Worm (Caenorhabditis elegans) whole organism, L4 larva: ENCODE results near the gene ftr-1.

Experiments
- F10B5.3 ChIP-seq: sonication (generic microtip); optimal IDR thresholded peaks from 2 replicates; lab custom pipeline; 2016; ENCODE audit warnings: mild to moderate bottlenecking, missing genetic modification characterization, missing compliant biosample characterization
- F37D6.2 ChIP-seq: sonication (generic microtip); optimal IDR thresholded peaks from 2 replicates; lab custom pipeline; 2016; ENCODE audit warnings: mild to moderate bottlenecking, missing genetic modification characterization, missing compliant biosample characterization
- F44E2.7 ChIP-seq: fragments of 200-800 bp; sonication (Bioruptor generic); IDR thresholded peaks from 2 replicates; pipeline ENCODE4 v2.1.2; 2022; ENCODE audit warnings: missing genetic modification characterization, missing compliant biosample characterization
- R02D3.7 ChIP-seq: fragments of 150-350 bp; sonication (generic microtip); optimal IDR thresholded peaks from 3 replicates; lab custom pipeline; 2014; ENCODE audit warnings: missing biosample characterization, missing genetic modification characterization
- Y48G9A.11 ChIP-seq: fragments of 200-800 bp; sonication (Bioruptor generic); IDR thresholded peaks from 2 replicates; pipeline ENCODE4 v1.3.6; 2022; ENCODE audit warnings: missing genetic modification reagents, missing genetic modification characterization, missing compliant biosample characterization
- ZK546.5 ChIP-seq, 2 experiments: sonication (generic microtip); optimal IDR thresholded peaks; 2 replicates each; lab custom pipeline; 2017; ENCODE audit warnings: missing biosample characterization in 2 of 2, missing genetic modification characterization in 2 of 2
- aha-1 ChIP-seq: fragments of 150-350 bp; peaks from one replicate; lab custom pipeline; 2014; ENCODE audit warnings: missing biosample characterization, missing genetic modification characterization
- aly-2 ChIP-seq: sonication (generic microtip); optimal IDR thresholded peaks from 2 replicates; lab custom pipeline; 2018; ENCODE audit warnings: missing biosample characterization, missing genetic modification characterization
- ama-1 ChIP-seq: fragments of 150-350 bp; optimal IDR thresholded peaks from 2 replicates; lab custom pipeline; 2014; ENCODE audit warnings: inconsistent platforms, mixed read lengths
- ceh-28 ChIP-seq: fragments of 150-350 bp; optimal IDR thresholded peaks from 2 replicates; lab custom pipeline; 2014; ENCODE audit warnings: missing biosample characterization, missing genetic modification reagents, missing genetic modification characterization
- ceh-32 ChIP-seq: sonication (generic microtip); optimal IDR thresholded peaks from 2 replicates; lab custom pipeline; 2016; ENCODE audit warnings: mild to moderate bottlenecking, missing genetic modification characterization, missing compliant biosample characterization; ENCODE audit not compliant: poor library complexity
- ceh-44 ChIP-seq: fragments of 200-800 bp; sonication (Bioruptor generic); IDR thresholded peaks from 2 replicates; pipeline ENCODE4 v1.3.6; 2022; ENCODE audit warnings: missing genetic modification reagents, missing genetic modification characterization, missing compliant biosample characterization
- ceh-62 ChIP-seq: sonication (generic microtip); optimal IDR thresholded peaks from 2 replicates; lab custom pipeline; 2017; ENCODE audit warnings: missing biosample characterization, missing genetic modification characterization
- ceh-82 ChIP-seq: sonication (generic microtip); optimal IDR thresholded peaks from 2 replicates; lab custom pipeline; 2017; ENCODE audit warnings: missing biosample characterization, missing genetic modification characterization
- ces-1 ChIP-seq: fragments of 150-350 bp; sonication (generic microtip); optimal IDR thresholded peaks from 4 replicates; lab custom pipeline; 2014; ENCODE audit warnings: missing biosample characterization, missing genetic modification reagents, missing genetic modification characterization
- daf-16 ChIP-seq, 3 experiments: sonication (generic microtip); optimal IDR thresholded peaks; 2 replicates each; lab custom pipeline; 2016 to 2017; ENCODE audit warnings: missing genetic modification characterization in 3 of 3, missing genetic modification reagents in 3 of 3, mild to moderate bottlenecking in 2 of 3, missing compliant biosample characterization in 2 of 3, missing biosample characterization in 1 of 3, moderate library complexity in 1 of 3
- dmd-9 ChIP-seq: fragments of 200-800 bp; sonication (Bioruptor generic); IDR thresholded peaks from 2 replicates; pipeline ENCODE4 v1.3.6; 2022; ENCODE audit warnings: missing genetic modification reagents, missing genetic modification characterization, missing compliant biosample characterization
- dpl-1 ChIP-seq: fragments of 150-350 bp; optimal IDR thresholded peaks from 2 replicates; lab custom pipeline; 2014; ENCODE audit warnings: missing biosample characterization, missing genetic modification reagents, missing genetic modification characterization
- dve-1 ChIP-seq: sonication (generic microtip); optimal IDR thresholded peaks from 2 replicates; lab custom pipeline; 2017; ENCODE audit warnings: antibody characterized with exemption, mild to moderate bottlenecking, missing genetic modification characterization, missing compliant biosample characterization; ENCODE audit not compliant: insufficient read depth
- fkh-10 ChIP-seq: fragments of 150-350 bp; optimal IDR thresholded peaks from 2 replicates; lab custom pipeline; 2014; ENCODE audit warnings: missing biosample characterization, missing genetic modification reagents, missing genetic modification characterization
- fos-1 ChIP-seq: fragments of 150-350 bp; optimal IDR thresholded peaks from 2 replicates; lab custom pipeline; 2014; ENCODE audit warnings: missing biosample characterization, missing genetic modification characterization
- hlh-30 ChIP-seq: sonication (generic microtip); optimal IDR thresholded peaks from 2 replicates; lab custom pipeline; 2017; ENCODE audit warnings: antibody characterized with exemption, mild to moderate bottlenecking, missing genetic modification characterization, missing compliant biosample characterization; ENCODE audit not compliant: insufficient read depth
- hmg-1.1 ChIP-seq: fragments of 200-800 bp; sonication (Bioruptor generic); IDR thresholded peaks from 2 replicates; pipeline ENCODE4 v1.3.6; 2022; ENCODE audit warnings: missing genetic modification reagents, missing genetic modification characterization, missing compliant biosample characterization
- jun-1 ChIP-seq: fragments of 150-350 bp; optimal IDR thresholded peaks from 2 replicates; lab custom pipeline; 2014; ENCODE audit warnings: missing biosample characterization, missing genetic modification reagents, missing genetic modification characterization
- lin-1 ChIP-seq: fragments of 200-800 bp; sonication (Bioruptor generic); IDR thresholded peaks from 2 replicates; pipeline ENCODE4 v1.3.6; 2022; ENCODE audit warnings: missing genetic modification reagents, missing genetic modification characterization, missing compliant biosample characterization
- lin-29 ChIP-seq: fragments of 200-800 bp; sonication (Bioruptor generic); IDR thresholded peaks from 2 replicates; pipeline ENCODE4 v1.3.6; 2022; ENCODE audit warnings: missing genetic modification reagents, missing genetic modification characterization, missing compliant biosample characterization
- lin-38 ChIP-seq: fragments of 200-800 bp; sonication (Bioruptor generic); IDR thresholded peaks from 2 replicates; pipeline ENCODE4 v1.3.6; 2022; ENCODE audit warnings: missing genetic modification reagents, missing genetic modification characterization, missing compliant biosample characterization
- mdl-1 ChIP-seq, 2 experiments: fragments of 150-350 bp in 1 of 2; sonication (generic microtip) in 1 of 2; optimal IDR thresholded peaks; 2 replicates each; lab custom pipeline; 2014 to 2017; ENCODE audit warnings: missing biosample characterization in 2 of 2, missing genetic modification characterization in 2 of 2
- mep-1 ChIP-seq: fragments of 150-350 bp; sonication (generic microtip); optimal IDR thresholded peaks from 3 replicates; lab custom pipeline; 2014; ENCODE audit warnings: missing biosample characterization, missing genetic modification characterization
- mxl-3 ChIP-seq: fragments of 200-800 bp; sonication (Bioruptor generic); optimal IDR thresholded peaks from 2 replicates; lab custom pipeline; 2018; ENCODE audit warnings: mild to moderate bottlenecking, missing genetic modification characterization, missing compliant biosample characterization
- nhr-10 ChIP-seq: fragments of 150-350 bp; optimal IDR thresholded peaks from 2 replicates; lab custom pipeline; 2014; ENCODE audit warnings: missing biosample characterization, missing genetic modification characterization
- nhr-102 ChIP-seq: sonication (generic microtip); optimal IDR thresholded peaks from 2 replicates; lab custom pipeline; 2016; ENCODE audit warnings: mild to moderate bottlenecking, missing genetic modification characterization, moderate library complexity, missing compliant biosample characterization
- nhr-237 ChIP-seq: sonication (generic microtip); optimal IDR thresholded peaks from 2 replicates; lab custom pipeline; 2017; ENCODE audit warnings: missing biosample characterization, missing genetic modification characterization
- nhr-25 ChIP-seq: sonication (generic microtip); optimal IDR thresholded peaks from 2 replicates; lab custom pipeline; 2017; ENCODE audit warnings: missing genetic modification characterization, mild to moderate bottlenecking, missing compliant biosample characterization, antibody characterized with exemption, moderate library complexity, borderline replicate concordance; ENCODE audit not compliant: insufficient read depth
- nhr-28 ChIP-seq: fragments of 150-350 bp; optimal IDR thresholded peaks from 2 replicates; lab custom pipeline; 2014; ENCODE audit warnings: missing biosample characterization, missing genetic modification characterization
- nhr-41 ChIP-seq: fragments of 200-800 bp; sonication (Bioruptor generic); IDR thresholded peaks from 2 replicates; pipeline ENCODE4 v1.3.6; 2022; ENCODE audit warnings: missing genetic modification reagents, missing genetic modification characterization, missing compliant biosample characterization
- nhr-48 ChIP-seq: sonication (generic microtip); optimal IDR thresholded peaks from 2 replicates; lab custom pipeline; 2016; ENCODE audit warnings: mild to moderate bottlenecking, missing genetic modification characterization, missing compliant biosample characterization
- pha-4 ChIP-seq, 2 experiments: fragments of 150-350 bp in 1 of 2; fragments of 200-800 bp in 1 of 2; sonication (Bioruptor generic) in 1 of 2; IDR thresholded peaks in 1 of 2; optimal IDR thresholded peaks in 1 of 2; 2 replicates each; pipeline versions ENCODE4 v1.3.6 to Lab custom; 2014 to 2022; ENCODE audit warnings: missing genetic modification characterization in 2 of 2, missing genetic modification reagents in 2 of 2, missing biosample characterization in 1 of 2, missing compliant biosample characterization in 1 of 2
- rbr-2 ChIP-seq: sonication (generic microtip); optimal IDR thresholded peaks from 2 replicates; lab custom pipeline; 2016; ENCODE audit warnings: missing genotype, missing genetic modification characterization, missing compliant biosample characterization
- saeg-2 ChIP-seq: fragments of 200-800 bp; sonication (Bioruptor generic); IDR thresholded peaks from 2 replicates; pipeline ENCODE4 v1.3.6; 2022; ENCODE audit warnings: missing genetic modification reagents, missing genetic modification characterization, missing compliant biosample characterization
- sdz-12 ChIP-seq: fragments of 200-800 bp; sonication (Bioruptor generic); optimal IDR thresholded peaks from 2 replicates; lab custom pipeline; 2018; ENCODE audit warnings: mild to moderate bottlenecking, missing genetic modification characterization, missing compliant biosample characterization
- set-16 ChIP-seq: fragments of 200-800 bp; sonication (Bioruptor generic); IDR thresholded peaks from 2 replicates; pipeline ENCODE4 v1.3.6; 2022; ENCODE audit warnings: missing genetic modification reagents, missing genetic modification characterization, missing compliant biosample characterization
- spr-1 ChIP-seq: sonication (generic microtip); optimal IDR thresholded peaks from 2 replicates; lab custom pipeline; 2016; ENCODE audit warnings: mild to moderate bottlenecking, missing genetic modification characterization, missing compliant biosample characterization
- unc-130 ChIP-seq: sonication (generic microtip); optimal IDR thresholded peaks from 2 replicates; lab custom pipeline; 2016; ENCODE audit warnings: missing genetic modification reagents, missing genetic modification characterization, missing compliant biosample characterization
- vab-7 ChIP-seq: fragments of 200-800 bp; sonication (Bioruptor generic); IDR thresholded peaks from 2 replicates; pipeline ENCODE4 v1.3.6; 2022; ENCODE audit warnings: missing genetic modification reagents, missing genetic modification characterization, missing compliant biosample characterization
- zfp-3 ChIP-seq: fragments of 200-800 bp; sonication (Bioruptor generic); conservative IDR thresholded peaks from 2 replicates; pipeline ENCODE4 v1.3.6; 2022; ENCODE audit warnings: missing genetic modification reagents, missing genetic modification characterization, missing compliant biosample characterization
- zip-11 ChIP-seq: fragments of 200-800 bp; sonication (Bioruptor generic); IDR thresholded peaks from 2 replicates; pipeline ENCODE4 v1.3.6; 2022; ENCODE audit warnings: missing genetic modification characterization, missing compliant biosample characterization
- ztf-11 ChIP-seq: fragments of 150-350 bp; optimal IDR thresholded peaks from 2 replicates; lab custom pipeline; 2014; ENCODE audit warnings: missing biosample characterization, missing genetic modification characterization

ftr-1 gene

ce11 chrV:20164059-20164892, 32.5 kb upstream of the ftr-1 start, which contains the start of gene F19B2.5 (continued):
- TF ChIP-seq rbr-2 (tag; lab: Kevin White, UChicago) (no peak), lin-38 (GFP tag; lab: Robert Waterston, UW) (no peak; the same call in 1 of the 2 replicates), nhr-237 (no peak), unc-130 (GFP tag; lab: Kevin White, UChicago) (no peak), Y48G9A.11 (GFP tag; lab: Robert Waterston, UW) (no peak), nhr-41 (GFP tag; lab: Robert Waterston, UW) (0 out of 2 replicates have a peak, but pooled peaks have one; percentile 40), spr-1 (tag; lab: Kevin White, UChicago) (no peak), nhr-48 (tag; lab: Kevin White, UChicago) (peak; percentile 79), ZK546.5 (tag; optimal IDR thresholded peaks at IDR 0.05; lab: Kevin White, UChicago) (no peak), R02D3.7 (no peak), nhr-28 (tag; lab: Kevin White, UChicago) (peak; percentile 62), mxl-3 (GFP tag; lab: Kevin White, UChicago) (no peak), ztf-11 (no peak), hmg-1.1 (GFP tag; lab: Robert Waterston, UW) (0 out of 2 replicates have a peak, but pooled peaks have one; percentile 6), F44E2.7 (GFP tag; lab: Robert Waterston, UW) (0 out of 2 replicates have a peak, but pooled peaks have one; percentile 73), F37D6.2 (no peak), dmd-9 (GFP tag; lab: Robert Waterston, UW) (peak; percentile 49; the same call in 1 of the 2 replicates), ceh-28 (tag; lab: Kevin White, UChicago) (no peak), nhr-25 (tag; lab: Kevin White, UChicago) (no peak), ceh-32 (tag; lab: Kevin White, UChicago) (no peak), dpl-1 (GFP tag; lab: Kevin White, UChicago) (peak; percentile 26), zfp-3 (GFP tag; lab: Robert Waterston, UW) (peak; percentile 73; the same call in 1 of the 2 replicates), ceh-44 (GFP tag; lab: Robert Waterston, UW) (no peak), sdz-12 (GFP tag; lab: Kevin White, UChicago) (no peak), ceh-82 (tag; lab: Kevin White, UChicago) (no peak), fos-1 (no peak), mdl-1 (tag; optimal IDR thresholded peaks at IDR 0.05; lab: Kevin White, UChicago) (no peak), nhr-102 (tag; lab: Kevin White, UChicago) (peak; percentile 93), pha-4 (GFP tag; IDR thresholded peaks at IDR 0.05; lab: Robert Waterston, UW) (0 out of 2 replicates have a peak, but pooled peaks have one; percentile 50), pha-4 (tag; optimal IDR thresholded peaks at IDR 0.05; lab: Kevin White, UChicago) (no peak), set-16 (no peak; the same call in none of the 2 replicates), ama-1 (peak; percentile 88), daf-16 (GFP tag; optimal IDR thresholded peaks at IDR 0.05; lab: Kevin White, UChicago) (peak in 1 of 2 experiments; percentile 97), daf-16 (tag; optimal IDR thresholded peaks at IDR 0.05; lab: Kevin White, UChicago) (peak; percentile 99), zip-11 (GFP tag; lab: Robert Waterston, UW) (no peak), fkh-10 (no peak), ces-1 (GFP tag; lab: Kevin White, UChicago) (no peak), mep-1 (peak; percentile 6), F10B5.3 (tag; lab: Kevin White, UChicago) (no peak), lin-29 (GFP tag; lab: Robert Waterston, UW) (no peak), aly-2 (tag; lab: Kevin White, UChicago) (no peak), nhr-10 (tag; lab: Kevin White, UChicago) (no peak), dve-1 (tag; lab: Kevin White, UChicago) (peak; percentile 97), hlh-30 (tag; lab: Kevin White, UChicago) (peak; percentile 69), jun-1 (tag; lab: Kevin White, UChicago) (peak; percentile 66), saeg-2 (GFP tag; lab: Robert Waterston, UW) (peak; percentile 87; the same call in 1 of the 2 replicates), ceh-62 (tag; lab: Kevin White, UChicago) (no peak), vab-7 (GFP tag; lab: Robert Waterston, UW) (no peak), lin-1 (GFP tag; lab: Robert Waterston, UW) (peak; percentile 62; the same call in 1 of the 2 replicates), aha-1 (tag; lab: Kevin White, UChicago) (peak; percentile 92)
